Fruit fly (Drosophila melanogaster) whole organism, wandering third instar larva: ENCODE results near the gene Eig71Eg.

Source experiments
- Abd-B ChIP-seq: fragments of >200 bp; optimal IDR thresholded peaks from 2 replicates; lab custom pipeline; 2017; ENCODE audit warnings: missing biosample characterization, missing genetic modification characterization
- CG32264 ChIP-seq: fragments of 200-800 bp; sonication (Bioruptor generic); optimal IDR thresholded peaks from 2 replicates; lab custom pipeline; 2016; ENCODE audit warnings: missing biosample characterization, missing genetic modification characterization
- CG9705 ChIP-seq: fragments of 200-800 bp; sonication (Bioruptor generic); optimal IDR thresholded peaks from 2 replicates; lab custom pipeline; 2018; ENCODE audit warnings: missing biosample characterization, mild to moderate bottlenecking, missing genetic modification characterization
- CrebA ChIP-seq: fragments of 200-800 bp; sonication (Bioruptor generic); optimal IDR thresholded peaks from 2 replicates; lab custom pipeline; 2016; ENCODE audit warnings: missing biosample characterization, mild to moderate bottlenecking, missing genetic modification characterization, borderline replicate concordance
- Dfd ChIP-seq: fragments of >200 bp; optimal IDR thresholded peaks from 2 replicates; lab custom pipeline; 2017; ENCODE audit warnings: missing biosample characterization, missing genetic modification characterization
- Dif ChIP-seq: fragments of 200-275, 200-300 bp; sonication (Bioruptor generic); optimal IDR thresholded peaks from 2 replicates; lab custom pipeline; 2018; ENCODE audit warnings: missing biosample characterization, missing genetic modification characterization; ENCODE audit not compliant: partially characterized antibody
- GATAd ChIP-seq: sonication (Bioruptor generic); optimal IDR thresholded peaks from 2 replicates; lab custom pipeline; 2016; ENCODE audit warnings: missing biosample characterization, missing genetic modification characterization
- HLH106 ChIP-seq: fragments of 200-800 bp; optimal IDR thresholded peaks from 3 replicates; lab custom pipeline; 2019; ENCODE audit warnings: missing biosample characterization, mild to moderate bottlenecking, missing genetic modification characterization, moderate library complexity
- Hnf4 ChIP-seq: fragments of 200-800 bp; sonication (Bioruptor generic); optimal IDR thresholded peaks from 2 replicates; lab custom pipeline; 2016; ENCODE audit warnings: missing biosample characterization, mild to moderate bottlenecking, missing genetic modification characterization
- Hr78 ChIP-seq: fragments of >200 bp; optimal IDR thresholded peaks from 2 replicates; lab custom pipeline; 2017; ENCODE audit warnings: missing biosample characterization, missing genetic modification characterization
- Hr83 ChIP-seq: fragments of 200-300 bp; sonication (Bioruptor generic); optimal IDR thresholded peaks from 2 replicates; lab custom pipeline; 2016; ENCODE audit warnings: missing biosample characterization, mild to moderate bottlenecking, missing genetic modification characterization, moderate library complexity; ENCODE audit not compliant: poor library complexity, severe bottlenecking
- Jra ChIP-seq: sonication (Bioruptor generic); optimal IDR thresholded peaks from 2 replicates; lab custom pipeline; 2016; ENCODE audit warnings: missing biosample characterization, missing genetic modification characterization
- Mio ChIP-seq: sonication (Bioruptor generic); optimal IDR thresholded peaks from 2 replicates; lab custom pipeline; 2016; ENCODE audit warnings: missing biosample characterization, missing genetic modification characterization
- Myc ChIP-seq: fragments of >200 bp; optimal IDR thresholded peaks from 2 replicates; lab custom pipeline; 2017
- N ChIP-seq: fragments of >200 bp; optimal IDR thresholded peaks from 2 replicates; lab custom pipeline; 2018; ENCODE audit warnings: missing biosample characterization, missing external identifiers, missing genetic modification characterization
- OdsH ChIP-seq: fragments of 200-800 bp; sonication (Bioruptor generic); optimal IDR thresholded peaks from 2 replicates; lab custom pipeline; 2016; ENCODE audit warnings: missing biosample characterization, mild to moderate bottlenecking, missing genetic modification characterization
- Rel ChIP-seq, 2 experiments: fragments of 200-800 bp; sonication (Bioruptor generic) in 1 of 2; optimal IDR thresholded peaks; 2 replicates in 1 of 2; 3 replicates in 1 of 2; lab custom pipeline; 2016 to 2019; ENCODE audit warnings: mild to moderate bottlenecking in 2 of 2, missing biosample characterization in 2 of 2, missing genetic modification characterization in 2 of 2, moderate library complexity in 1 of 2
- Sp1 ChIP-seq: fragments of 200-800 bp; sonication (Bioruptor generic); optimal IDR thresholded peaks from 3 replicates; lab custom pipeline; 2019; ENCODE audit warnings: missing biosample characterization, mild to moderate bottlenecking, missing genetic modification characterization, moderate library complexity
- Vsx2 ChIP-seq: fragments of 200-300, 225-300 bp; sonication (Bioruptor generic); optimal IDR thresholded peaks from 2 replicates; lab custom pipeline; 2018; ENCODE audit warnings: missing biosample characterization, missing genetic modification characterization; ENCODE audit not compliant: partially characterized antibody
- br ChIP-seq: fragments of 200-800 bp; sonication (Bioruptor generic); optimal IDR thresholded peaks from 2 replicates; lab custom pipeline; 2016; ENCODE audit warnings: missing biosample characterization, missing genetic modification characterization
- brk ChIP-seq: fragments of 200-800 bp; sonication (Bioruptor generic); optimal IDR thresholded peaks from 2 replicates; lab custom pipeline; 2016; ENCODE audit warnings: missing biosample characterization, mild to moderate bottlenecking, missing genetic modification characterization
- dl ChIP-seq, 2 experiments: fragments of 175-275, 200-275 bp in 1 of 2; fragments of 200-275 bp in 1 of 2; sonication (Bioruptor generic); optimal IDR thresholded peaks; lab custom pipeline; 2018; ENCODE audit warnings: mild to moderate bottlenecking in 2 of 2, missing biosample characterization in 2 of 2, missing genetic modification characterization in 2 of 2, moderate library complexity in 2 of 2; ENCODE audit not compliant: partially characterized antibody in 2 of 2, insufficient read depth in 1 of 2
- dmrt93B ChIP-seq: fragments of 200-800 bp; sonication (Bioruptor generic); optimal IDR thresholded peaks from 2 replicates; lab custom pipeline; 2018; ENCODE audit warnings: missing biosample characterization, mild to moderate bottlenecking, missing genetic modification characterization
- dsf ChIP-seq: sonication (Bioruptor generic); optimal IDR thresholded peaks from 2 replicates; lab custom pipeline; 2016; ENCODE audit warnings: missing biosample characterization, missing genetic modification characterization, borderline replicate concordance
- ey ChIP-seq: fragments of 200-800 bp; sonication (Bioruptor generic); optimal IDR thresholded peaks from 2 replicates; lab custom pipeline; 2016; ENCODE audit warnings: missing biosample characterization, missing genetic modification characterization
- foxo ChIP-seq, 2 experiments: fragments of 200-800 bp; sonication (Bioruptor generic); optimal IDR thresholded peaks; 2 replicates in 1 of 2; 3 replicates in 1 of 2; lab custom pipeline; 2016 to 2017; ENCODE audit warnings: missing biosample characterization in 2 of 2, missing genetic modification characterization in 2 of 2
- fru ChIP-seq: fragments of 200-800 bp; sonication (Bioruptor generic); optimal IDR thresholded peaks from 3 replicates; lab custom pipeline; 2016; ENCODE audit warnings: missing biosample characterization, mild to moderate bottlenecking, missing genetic modification characterization
- h ChIP-seq: fragments of 200-800 bp; sonication (Bioruptor generic); optimal IDR thresholded peaks from 3 replicates; lab custom pipeline; 2016; ENCODE audit warnings: missing biosample characterization, mild to moderate bottlenecking, missing genetic modification characterization
- jim ChIP-seq: fragments of 175-275, 200-325 bp; sonication (Bioruptor generic); optimal IDR thresholded peaks from 2 replicates; lab custom pipeline; 2016; ENCODE audit warnings: missing biosample characterization, mild to moderate bottlenecking, missing genetic modification characterization
- lola ChIP-seq: fragments of >200 bp; optimal IDR thresholded peaks from 2 replicates; lab custom pipeline; 2017; ENCODE audit warnings: missing biosample characterization, missing genetic modification characterization
- pan ChIP-seq: fragments of >200 bp; optimal IDR thresholded peaks from 2 replicates; lab custom pipeline; 2017
- psq ChIP-seq: fragments of 200-800 bp; sonication (Bioruptor generic); optimal IDR thresholded peaks from 3 replicates; lab custom pipeline; 2017; ENCODE audit warnings: missing biosample characterization, mild to moderate bottlenecking, missing genetic modification characterization, moderate library complexity
- rgr ChIP-seq: fragments of 200-800 bp; sonication (Bioruptor generic); optimal IDR thresholded peaks from 3 replicates; lab custom pipeline; 2016; ENCODE audit warnings: missing biosample characterization, mild to moderate bottlenecking, missing genetic modification characterization
- sage ChIP-seq: fragments of 200-800 bp; sonication (Bioruptor generic); optimal IDR thresholded peaks from 2 replicates; lab custom pipeline; 2016; ENCODE audit warnings: missing biosample characterization, mild to moderate bottlenecking, missing genetic modification characterization
- sv ChIP-seq: fragments of 200-800 bp; sonication (Bioruptor generic); optimal IDR thresholded peaks from 3 replicates; lab custom pipeline; 2016; ENCODE audit warnings: missing biosample characterization, missing genetic modification characterization
- tai ChIP-seq: sonication (Bioruptor generic); optimal IDR thresholded peaks from 2 replicates; lab custom pipeline; 2016; ENCODE audit warnings: missing biosample characterization, missing genetic modification characterization
- usp ChIP-seq: fragments of >200 bp; optimal IDR thresholded peaks from 2 replicates; lab custom pipeline; 2017; ENCODE audit warnings: missing biosample characterization, missing genetic modification characterization
- woc ChIP-seq: sonication (Bioruptor generic); optimal IDR thresholded peaks from 2 replicates; lab custom pipeline; 2016; ENCODE audit warnings: missing biosample characterization, mild to moderate bottlenecking, missing genetic modification characterization

The Eig71Eg gene

dm6 chr3L:15704250-15704985 is 47.0 kb downstream of the Eig71Eg start:
- TF ChIP-seq brk (GFP tag; lab: Kevin White, UChicago) (no peak), OdsH (GFP tag; lab: Kevin White, UChicago) (peak; percentile 48), Rel (GFP tag; optimal IDR thresholded peaks at IDR 0.05; lab: Kevin White, UChicago) (no peak), Rel (tag; optimal IDR thresholded peaks at IDR 0.05; lab: Kevin White, UChicago) (no peak), CG32264 (GFP tag; lab: Kevin White, UChicago) (no peak), Abd-B (no peak), dl (GFP tag; optimal IDR thresholded peaks at IDR 0.05; lab: Kevin White, UChicago; ENCODE audit: insufficient read depth in 1 of 2, partially characterized antibody in 2 of 2) (no peak), h (GFP tag; lab: Kevin White, UChicago) (peak; percentile 2), Hr83 (GFP tag; lab: Kevin White, UChicago) (no peak), Hr78 (GFP tag; lab: Kevin White, UChicago) (no peak), jim (no peak), br (GFP tag; lab: Kevin White, UChicago) (no peak), Jra (no peak), HLH106 (tag; lab: Kevin White, UChicago) (no peak), CG9705 (no peak), Mio (GFP tag; lab: Kevin White, UChicago) (no peak), psq (GFP tag; lab: Kevin White, UChicago) (peak; percentile 24), Dfd (no peak), Vsx2 (GFP tag; lab: Kevin White, UChicago) (no peak), Sp1 (GFP tag; lab: Kevin White, UChicago) (peak; percentile 7), usp (GFP tag; lab: Kevin White, UChicago) (no peak), dmrt93B (GFP tag; lab: Kevin White, UChicago) (no peak), Myc (no peak), sage (no peak), rgr (no peak), dsf (GFP tag; lab: Kevin White, UChicago) (no peak), ey (GFP tag; lab: Kevin White, UChicago) (no peak), sv (peak; percentile 16), tai (GFP tag; lab: Kevin White, UChicago) (no peak), woc (GFP tag; lab: Kevin White, UChicago) (no peak), pan (lab: Kevin White, UChicago) (no peak), fru (GFP tag; lab: Kevin White, UChicago) (no peak), foxo (GFP tag; optimal IDR thresholded peaks at IDR 0.05; lab: Kevin White, UChicago) (peak in 1 of 2 experiments; percentile 18), CrebA (no peak), lola (GFP tag; lab: Kevin White, UChicago) (no peak), Hnf4 (GFP tag; lab: Kevin White, UChicago) (no peak), Dif (GFP tag; lab: Kevin White, UChicago) (no peak), GATAd (GFP tag; lab: Kevin White, UChicago) (no peak), N (no peak)

dm6 chr3L:15706199-15706598 is 48.8 kb downstream of the Eig71Eg start:
- no peak for TF ChIP-seq Hr78 (GFP tag; lab: Kevin White, UChicago)
- no peak for TF ChIP-seq CG32264 (GFP tag; lab: Kevin White, UChicago)
- TF ChIP-seq CG9705: no peak
- TF ChIP-seq lola (GFP tag; lab: Kevin White, UChicago): no peak
- TF ChIP-seq GATAd (GFP tag; lab: Kevin White, UChicago): no peak
- TF ChIP-seq psq (GFP tag; lab: Kevin White, UChicago): no peak
- no peak for TF ChIP-seq h (GFP tag; lab: Kevin White, UChicago)
- no peak for TF ChIP-seq N
- no peak for TF ChIP-seq ey (GFP tag; lab: Kevin White, UChicago)
- no peak for TF ChIP-seq tai (GFP tag; lab: Kevin White, UChicago)
- TF ChIP-seq dsf (GFP tag; lab: Kevin White, UChicago): no peak
- no peak for TF ChIP-seq Myc
- no peak for TF ChIP-seq CrebA
- TF ChIP-seq, all 38 proteins: peak for 0
